Worm (Caenorhabditis elegans): Measurements from ENCODE around the gene sri-45.

ce11 chrII:621141-621540 is 40.5 kb downstream of the sri-45 start:
- TF ChIP-seq snpc-4 (tag; optimal IDR thresholded peaks at IDR 0.05) = no peak
- no peak for TF ChIP-seq zip-2 (tag; optimal IDR thresholded peaks at IDR 0.05)
- TF ChIP-seq pha-4 (GFP tag; IDR thresholded peaks at IDR 0.05) = no peak
- TF ChIP-seq pha-4 (tag; optimal IDR thresholded peaks at IDR 0.05) = no peak
- TF ChIP-seq aly-2 (tag; optimal IDR thresholded peaks at IDR 0.05) = no peak
- TF ChIP-seq ama-1 (optimal IDR thresholded peaks at IDR 0.05) = no peak
- no peak for TF ChIP-seq fkh-10 (GFP tag; optimal IDR thresholded peaks at IDR 0.05)
- TF ChIP-seq T26A8.4 (GFP tag; IDR thresholded peaks at IDR 0.05) = no peak
- TF ChIP-seq nhr-237 (tag; optimal IDR thresholded peaks at IDR 0.05) = no peak
- TF ChIP-seq mep-1 (tag; optimal IDR thresholded peaks at IDR 0.05) = peak; percentile 7
- TF ChIP-seq skn-1 (tag; optimal IDR thresholded peaks at IDR 0.05) = no peak
- no peak for TF ChIP-seq zag-1 (tag; optimal IDR thresholded peaks at IDR 0.05)
